Fruit fly (Drosophila melanogaster): ENCODE results near the gene Cftr.

DNA sequence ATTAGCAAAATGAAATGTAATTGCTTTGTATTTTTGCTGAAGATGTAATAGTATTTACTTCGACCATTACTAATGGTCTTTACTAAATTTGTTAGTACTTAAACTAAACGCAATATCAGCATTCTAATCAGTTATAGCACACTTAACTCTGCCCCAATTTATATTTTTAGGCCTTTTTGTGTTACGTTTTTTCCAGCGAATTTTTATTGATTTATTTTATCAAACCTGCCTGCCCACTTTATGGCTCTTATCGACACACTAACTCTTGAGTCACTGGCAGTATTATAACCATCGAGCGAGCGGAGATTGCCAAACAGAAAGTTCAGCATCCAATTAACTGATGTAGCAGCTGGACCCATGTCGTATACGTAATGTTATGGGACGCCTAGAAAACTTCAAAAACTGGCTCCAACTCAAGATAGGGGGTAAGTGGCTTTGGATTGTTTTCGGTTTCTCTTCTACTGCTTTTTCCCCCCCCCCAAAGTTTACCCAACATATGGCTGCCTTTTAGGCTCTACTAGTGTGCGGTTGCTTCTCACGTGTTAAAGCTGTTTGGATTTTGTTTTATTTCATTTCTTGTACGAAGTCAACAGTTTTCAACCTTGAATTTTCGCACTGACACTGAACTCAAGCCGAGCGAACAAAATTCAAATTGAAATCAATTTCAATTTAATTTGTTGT is 26.1 kb upstream of the Cftr start:
- TF ChIP-seq psq (GFP tag; optimal IDR thresholded peaks at IDR 0.05) (no peak), dsf (GFP tag; optimal IDR thresholded peaks at IDR 0.05; ENCODE audit: borderline replicate concordance) (no peak), Dif (GFP tag; optimal IDR thresholded peaks at IDR 0.05; ENCODE audit: partially characterized antibody) (no peak)

Measured in whole organism, wandering third instar larva.